Fruit fly (Drosophila melanogaster): ENCODE measurements around the gene CG31189.

dm6 chr3R:21023902-21024541 lies 21.6 kb downstream of the CG31189 start, which contains the start of gene peg:
- TF ChIP-seq N (GFP tag; optimal IDR thresholded peaks at IDR 0.05): no peak
- no peak for TF ChIP-seq Hnf4 (GFP tag; optimal IDR thresholded peaks at IDR 0.05)
- no peak for TF ChIP-seq pan (optimal IDR thresholded peaks at IDR 0.05)
- peak; percentile 37 for TF ChIP-seq br (GFP tag; optimal IDR thresholded peaks at IDR 0.05)
- no peak for TF ChIP-seq psq (GFP tag; optimal IDR thresholded peaks at IDR 0.05)
- TF ChIP-seq Abd-B (GFP tag; optimal IDR thresholded peaks at IDR 0.05): no peak
- no peak for TF ChIP-seq GATAd (GFP tag; optimal IDR thresholded peaks at IDR 0.05)
- no peak for TF ChIP-seq Mio (GFP tag; optimal IDR thresholded peaks at IDR 0.05)
- TF ChIP-seq Dfd (GFP tag; optimal IDR thresholded peaks at IDR 0.05): no peak
- TF ChIP-seq usp (GFP tag; optimal IDR thresholded peaks at IDR 0.05): no peak
- TF ChIP-seq jim (GFP tag; optimal IDR thresholded peaks at IDR 0.05): no peak
- no peak for TF ChIP-seq Hr78 (GFP tag; optimal IDR thresholded peaks at IDR 0.05)

Measured in whole organism, wandering third instar larva.